Fruit fly (Drosophila melanogaster) whole organism, embryonic: ENCODE data around the gene Lrch.

Experiments used
- Antp ChIP-seq: fragments of 200-800 bp; sonication (Bioruptor generic); optimal IDR thresholded peaks from 3 replicates; lab custom pipeline; 2016; ENCODE audit warnings: missing biosample characterization, missing genetic modification characterization
- Atf6 ChIP-seq: fragments of 200-800 bp; sonication (Bioruptor generic); IDR thresholded peaks from 2 replicates; pipeline ENCODE4 v1.3.6; 2022; ENCODE audit warnings: missing biosample characterization, missing genetic modification characterization
- C15 ChIP-seq: fragments of 200-800 bp; sonication (Bioruptor generic); IDR thresholded peaks from 3 replicates; pipeline ENCODE4 v1.3.6; 2022; ENCODE audit warnings: missing biosample characterization, missing genetic modification characterization
- CG12219 ChIP-seq: fragments of 200-800 bp; sonication (Bioruptor generic); optimal IDR thresholded peaks from 3 replicates; lab custom pipeline; 2018; ENCODE audit warnings: missing biosample characterization, mild to moderate bottlenecking, missing genetic modification characterization
- CG13123 ChIP-seq: fragments of 200-800 bp; sonication (Bioruptor generic); optimal IDR thresholded peaks from 2 replicates; lab custom pipeline; 2016; ENCODE audit warnings: missing biosample characterization, missing genetic modification characterization
- CG13287 ChIP-seq: fragments of 200-800 bp; sonication (Bioruptor generic); IDR thresholded peaks from 2 replicates; pipeline ENCODE4 v1.3.6; 2022; ENCODE audit warnings: missing biosample characterization, missing genetic modification characterization; ENCODE audit not compliant: partially characterized antibody
- CG15479 ChIP-seq: fragments of 200-800 bp; sonication (Bioruptor generic); optimal IDR thresholded peaks from 3 replicates; lab custom pipeline; 2019; ENCODE audit warnings: missing biosample characterization, mild to moderate bottlenecking, missing genetic modification characterization, moderate library complexity
- CG15514 ChIP-seq: fragments of 200-800 bp; sonication (Bioruptor generic); optimal IDR thresholded peaks from 3 replicates; lab custom pipeline; 2017; ENCODE audit warnings: missing biosample characterization, missing genetic modification characterization, mild to moderate bottlenecking, moderate library complexity, missing genetic modification reagents
- CG15601 ChIP-seq: fragments of 200-800 bp; sonication (Bioruptor generic); optimal IDR thresholded peaks from 3 replicates; lab custom pipeline; 2019; ENCODE audit warnings: missing biosample characterization, mild to moderate bottlenecking, missing genetic modification characterization, moderate library complexity
- CG17385 ChIP-seq: fragments of 200-800 bp; sonication (Bioruptor generic); optimal IDR thresholded peaks from 3 replicates; lab custom pipeline; 2018; ENCODE audit warnings: missing biosample characterization, mild to moderate bottlenecking, missing genetic modification characterization
- CG2889 ChIP-seq: fragments of 200-800 bp; sonication (Bioruptor generic); IDR thresholded peaks from 3 replicates; pipeline ENCODE4 v1.3.6; 2022; ENCODE audit warnings: missing biosample characterization, missing genetic modification characterization
- CG3847 ChIP-seq: fragments of 200-800 bp; sonication (Bioruptor generic); IDR thresholded peaks from 2 replicates; pipeline ENCODE4 v1.3.6; 2022; ENCODE audit warnings: missing biosample characterization, missing genetic modification characterization
- CG7357 ChIP-seq: fragments of 200-800 bp; sonication (Bioruptor generic); IDR thresholded peaks from 3 replicates; pipeline ENCODE4 v1.3.6; 2022; ENCODE audit warnings: missing biosample characterization, missing genetic modification characterization
- CG7745 ChIP-seq: fragments of 200-800 bp; sonication (Bioruptor generic); optimal IDR thresholded peaks from 2 replicates; lab custom pipeline; 2018; ENCODE audit warnings: missing biosample characterization, mild to moderate bottlenecking, missing genetic modification characterization, moderate library complexity
- Camta ChIP-seq: fragments of 200-800 bp; sonication (Bioruptor generic); optimal IDR thresholded peaks from 2 replicates; lab custom pipeline; 2016; ENCODE audit warnings: missing biosample characterization, missing genetic modification characterization
- D ChIP-seq, 2 experiments: fragments of 200-800 bp in 1 of 2; fragments of >200 bp in 1 of 2; sonication (Bioruptor generic) in 1 of 2; optimal IDR thresholded peaks; 2 replicates in 1 of 2; 3 replicates in 1 of 2; lab custom pipeline; 2017; ENCODE audit warnings: mild to moderate bottlenecking in 1 of 2, missing biosample characterization in 1 of 2, missing genetic modification characterization in 1 of 2, missing genetic modification reagents in 1 of 2
- D19A ChIP-seq: fragments of 200-800 bp; optimal IDR thresholded peaks from 3 replicates; lab custom pipeline; 2019; ENCODE audit warnings: missing biosample characterization, mild to moderate bottlenecking, missing genetic modification characterization, moderate library complexity
- Dbx ChIP-seq: fragments of 200-800 bp; sonication (Bioruptor generic); IDR thresholded peaks from 3 replicates; pipeline ENCODE4 v1.3.6; 2022; ENCODE audit warnings: missing biosample characterization, missing genetic modification characterization
- Deaf1 ChIP-seq: fragments of 200-800 bp; optimal IDR thresholded peaks from 3 replicates; lab custom pipeline; 2019; ENCODE audit warnings: missing biosample characterization, mild to moderate bottlenecking, missing genetic modification characterization, moderate library complexity
- Dek ChIP-seq: fragments of 200-800 bp; sonication (Bioruptor generic); optimal IDR thresholded peaks from 3 replicates; lab custom pipeline; 2019; ENCODE audit warnings: missing biosample characterization, mild to moderate bottlenecking, missing genetic modification characterization, moderate library complexity
- Dfd ChIP-seq, 2 experiments: fragments of >200 bp; optimal IDR thresholded peaks; 2 replicates each; lab custom pipeline; 2017; ENCODE audit warnings: missing biosample characterization in 2 of 2, missing genetic modification characterization in 2 of 2
- E2f1 ChIP-seq: fragments of 200-800 bp; sonication (Bioruptor generic); IDR thresholded peaks from 2 replicates; pipeline ENCODE4 v1.3.6; 2022; ENCODE audit warnings: missing biosample characterization, missing genetic modification characterization
- Hey ChIP-seq: fragments of 200-800 bp; sonication (Bioruptor generic); optimal IDR thresholded peaks from 3 replicates; lab custom pipeline; 2018; ENCODE audit warnings: missing biosample characterization, mild to moderate bottlenecking, missing genetic modification characterization
- Med ChIP-seq: fragments of 200-800 bp; sonication (Bioruptor generic); peaks from one replicate; lab custom pipeline; 2016; ENCODE audit warnings: missing biosample characterization, missing genetic modification characterization, mild to moderate bottlenecking, inconsistent platforms, moderate library complexity
- Mes4 ChIP-seq: fragments of 200-800 bp; sonication (Bioruptor generic); optimal IDR thresholded peaks from 2 replicates; lab custom pipeline; 2016; ENCODE audit warnings: missing biosample characterization, missing genetic modification characterization
- Ssrp ChIP-seq: fragments of 200-800 bp; sonication (Bioruptor generic); optimal IDR thresholded peaks from 2 replicates; lab custom pipeline; 2018; ENCODE audit warnings: missing biosample characterization, mild to moderate bottlenecking, missing genetic modification characterization, moderate library complexity
- Trl ChIP-seq, 3 experiments: fragments of >200 bp in 2 of 3; fragments of 200-800 bp in 1 of 3; sonication (Bioruptor generic) in 1 of 3; optimal IDR thresholded peaks; 2 replicates in 1 of 3; 3 replicates in 2 of 3; lab custom pipeline; 2016 to 2017; ENCODE audit warnings: missing biosample characterization in 1 of 3, missing genetic modification characterization in 1 of 3
- ara ChIP-seq: fragments of 200-800 bp; sonication (Bioruptor generic); IDR thresholded peaks from 2 replicates; pipeline ENCODE4 v1.3.6; 2022; ENCODE audit warnings: missing biosample characterization, missing genetic modification characterization
- crp ChIP-seq, 2 experiments: fragments of 200-800 bp; sonication (Bioruptor generic); optimal IDR thresholded peaks; 2 replicates in 1 of 2; 3 replicates in 1 of 2; lab custom pipeline; 2017; ENCODE audit warnings: missing biosample characterization in 2 of 2, missing genetic modification characterization in 2 of 2, mild to moderate bottlenecking in 1 of 2, moderate library complexity in 1 of 2
- fd96Cb ChIP-seq: fragments of 200-800 bp; sonication (Bioruptor generic); optimal IDR thresholded peaks from 2 replicates; lab custom pipeline; 2018; ENCODE audit warnings: missing biosample characterization, mild to moderate bottlenecking, missing genetic modification characterization, moderate library complexity
- gcm ChIP-seq: fragments of 200-800 bp; sonication (Bioruptor generic); optimal IDR thresholded peaks from 2 replicates; lab custom pipeline; 2019; ENCODE audit warnings: missing biosample characterization, mild to moderate bottlenecking, missing genetic modification characterization, moderate library complexity
- gro ChIP-seq: fragments of 200-800 bp; sonication (Bioruptor generic); optimal IDR thresholded peaks from 2 replicates; lab custom pipeline; 2016; ENCODE audit warnings: missing biosample characterization, missing genetic modification characterization
- gsb-n ChIP-seq: fragments of 200-800 bp; sonication (Bioruptor generic); optimal IDR thresholded peaks from 3 replicates; lab custom pipeline; 2018; ENCODE audit warnings: missing biosample characterization, mild to moderate bottlenecking, missing genetic modification characterization
- ham ChIP-seq: fragments of 200-800 bp; sonication (Bioruptor generic); IDR thresholded peaks from 2 replicates; pipeline ENCODE4 v1.3.6; 2022; ENCODE audit warnings: missing biosample characterization, missing genetic modification characterization
- hb ChIP-seq: fragments of 200-800 bp; sonication (Bioruptor generic); IDR thresholded peaks from 3 replicates; pipeline ENCODE4 v1.3.6; 2022; ENCODE audit warnings: missing biosample characterization, missing genetic modification characterization; ENCODE audit not compliant: partially characterized antibody
- her ChIP-seq: fragments of 200-800 bp; sonication (Bioruptor generic); optimal IDR thresholded peaks from 2 replicates; lab custom pipeline; 2016; ENCODE audit warnings: missing biosample characterization, missing genetic modification characterization
- lab ChIP-seq: fragments of 200-800 bp; sonication (Bioruptor generic); optimal IDR thresholded peaks from 3 replicates; lab custom pipeline; 2017; ENCODE audit warnings: missing biosample characterization, missing genetic modification characterization, mild to moderate bottlenecking, moderate library complexity, missing genetic modification reagents
- nom ChIP-seq: fragments of 200-800 bp; sonication (Bioruptor generic); optimal IDR thresholded peaks from 2 replicates; lab custom pipeline; 2017; ENCODE audit warnings: missing biosample characterization, missing genetic modification characterization, mild to moderate bottlenecking, moderate library complexity, missing genetic modification reagents
- oc ChIP-seq: fragments of 200-800 bp; sonication (Bioruptor generic); optimal IDR thresholded peaks from 2 replicates; lab custom pipeline; 2018; ENCODE audit warnings: missing biosample characterization, mild to moderate bottlenecking, missing genetic modification characterization, moderate library complexity
- otp ChIP-seq: fragments of 200-800 bp; sonication (Bioruptor generic); IDR thresholded peaks from 3 replicates; pipeline ENCODE4, ENCODE4 v1.3.6; 2022; ENCODE audit warnings: missing biosample characterization, missing genetic modification characterization
- pum ChIP-seq: fragments of 200-800 bp; sonication (Bioruptor generic); optimal IDR thresholded peaks from 2 replicates; lab custom pipeline; 2016; ENCODE audit warnings: missing biosample characterization, missing genetic modification characterization
- pzg ChIP-seq: fragments of 200-800 bp; sonication (Bioruptor generic); optimal IDR thresholded peaks from 3 replicates; lab custom pipeline; 2018; ENCODE audit warnings: missing biosample characterization, mild to moderate bottlenecking, missing genetic modification characterization, moderate library complexity
- scrt ChIP-seq: fragments of 200-800 bp; sonication (Bioruptor generic); optimal IDR thresholded peaks from 2 replicates; lab custom pipeline; 2018; ENCODE audit warnings: missing biosample characterization, mild to moderate bottlenecking, missing genetic modification characterization, moderate library complexity
- stwl ChIP-seq: fragments of 200-800 bp; sonication (Bioruptor generic); optimal IDR thresholded peaks from 3 replicates; lab custom pipeline; 2018; ENCODE audit warnings: missing biosample characterization, mild to moderate bottlenecking, missing genetic modification characterization, moderate library complexity
- sug ChIP-seq: fragments of 200-800 bp; optimal IDR thresholded peaks from 2 replicates; lab custom pipeline; 2019; ENCODE audit warnings: missing biosample characterization, mild to moderate bottlenecking, missing genetic modification characterization, moderate library complexity
- unpg ChIP-seq: fragments of 200-800 bp; sonication (Bioruptor generic); optimal IDR thresholded peaks from 3 replicates; lab custom pipeline; 2018; ENCODE audit warnings: missing biosample characterization, mild to moderate bottlenecking, missing genetic modification characterization, moderate library complexity
- vfl ChIP-seq: fragments of 200-800 bp; sonication (Bioruptor generic); optimal IDR thresholded peaks from 2 replicates; lab custom pipeline; 2016; ENCODE audit warnings: missing biosample characterization, missing genetic modification characterization
- wor ChIP-seq: fragments of 200-800 bp; sonication (Bioruptor generic); IDR thresholded peaks from 2 replicates; pipeline ENCODE4 v1.3.6; 2022; ENCODE audit warnings: missing biosample characterization, missing genetic modification characterization
- zen ChIP-seq: fragments of 200-800 bp; sonication (Bioruptor generic); optimal IDR thresholded peaks from 3 replicates; lab custom pipeline; 2018; ENCODE audit warnings: missing biosample characterization, mild to moderate bottlenecking, missing genetic modification characterization, moderate library complexity

The Lrch gene

DNA sequence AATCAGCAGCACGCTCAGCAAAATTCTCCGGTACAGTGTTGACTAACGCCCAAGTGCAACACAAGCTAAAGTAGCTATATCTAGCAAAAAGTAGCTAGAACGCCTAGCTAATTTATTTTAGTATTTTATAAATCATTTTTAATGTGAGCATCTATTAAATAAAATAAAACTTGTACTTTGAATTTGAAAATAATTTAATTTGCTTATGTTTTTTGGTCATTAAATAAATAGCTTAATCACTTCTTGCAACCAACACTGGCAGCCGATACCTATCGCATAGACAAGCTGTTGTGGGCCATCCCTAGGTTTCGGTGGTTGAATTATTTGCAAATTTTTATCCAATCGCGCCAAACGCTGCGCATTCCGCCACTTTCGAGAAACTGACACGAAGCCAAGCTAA, 26.4 kb upstream of the Lrch start, which contains the start of the genes Polr2J and CG15141 (continued):
- TF ChIP-seq lab (GFP tag; lab: Kevin White, UChicago) = peak; percentile 86
- TF ChIP-seq Hey (tag; lab: Kevin White, UChicago) = no peak
- TF ChIP-seq CG12219 = peak; percentile 8
- peak; percentile 81 for TF ChIP-seq fd96Cb (tag; lab: Kevin White, UChicago)
- peak; percentile 54 for TF ChIP-seq Antp (GFP tag; lab: Kevin White, UChicago)
- TF ChIP-seq Ssrp = peak; percentile 89
- TF ChIP-seq stwl (tag; lab: Kevin White, UChicago) = peak; percentile 95
- TF ChIP-seq otp (GFP tag; lab: Robert Waterston, UW) = peak; percentile 75; the same call in 2 of the 3 replicates
- TF ChIP-seq wor (GFP tag; lab: Robert Waterston, UW) = peak; percentile 80
- TF ChIP-seq Trl (optimal IDR thresholded peaks at IDR 0.05; lab: Kevin White, UChicago) = no peak
- TF ChIP-seq Trl (GFP tag; optimal IDR thresholded peaks at IDR 0.05; lab: Kevin White, UChicago) = peak; percentile 67
- peak; percentile 63; the same call in 2 of the 3 replicates for TF ChIP-seq CG2889 (GFP tag; lab: Robert Waterston, UW)
- peak; percentile 88 for TF ChIP-seq Atf6 (GFP tag; lab: Robert Waterston, UW)
- TF ChIP-seq CG15601 (tag; lab: Kevin White, UChicago) = no peak
- no peak for TF ChIP-seq gcm (GFP tag; lab: Kevin White, UChicago)
- no peak for TF ChIP-seq Dfd (GFP tag; optimal IDR thresholded peaks at IDR 0.05; lab: Kevin White, UChicago)
- peak; percentile 97 for TF ChIP-seq Med (GFP tag; lab: Kevin White, UChicago)
- TF ChIP-seq pzg (GFP tag; lab: Kevin White, UChicago) = peak; percentile 67
- TF ChIP-seq Deaf1 = no peak
- peak in 1 of 2 experiments; percentile 81 for TF ChIP-seq crp (GFP tag; optimal IDR thresholded peaks at IDR 0.05; lab: Kevin White, UChicago)
- TF ChIP-seq pum = peak; percentile 79
- TF ChIP-seq oc (tag; lab: Kevin White, UChicago) = no peak
- no peak for TF ChIP-seq CG7745 (tag; lab: Kevin White, UChicago)
- TF ChIP-seq her (GFP tag; lab: Kevin White, UChicago) = no peak
- TF ChIP-seq D (optimal IDR thresholded peaks at IDR 0.05; lab: Kevin White, UChicago) = no peak
- peak; percentile 71 for TF ChIP-seq D (GFP tag; optimal IDR thresholded peaks at IDR 0.05; lab: Kevin White, UChicago)
- peak; percentile 23 for TF ChIP-seq gro
- TF ChIP-seq CG13123 = peak; percentile 69
- TF ChIP-seq Dek (tag; lab: Kevin White, UChicago) = no peak
- TF ChIP-seq Camta = peak; percentile 59
- peak; percentile 66 for TF ChIP-seq vfl (GFP tag; lab: Kevin White, UChicago)
- peak; percentile 79 for TF ChIP-seq CG7357 (GFP tag; lab: Robert Waterston, UW)
- peak; percentile 70 for TF ChIP-seq scrt (GFP tag; lab: Kevin White, UChicago)
- peak; percentile 94 for TF ChIP-seq CG3847
- TF ChIP-seq ara (GFP tag; lab: Robert Waterston, UW) = peak; percentile 80
- TF ChIP-seq Mes4 (GFP tag; lab: Kevin White, UChicago) = peak; percentile 63
- TF ChIP-seq ham (GFP tag; lab: Robert Waterston, UW) = peak; percentile 33; the same call in 1 of the 2 replicates
- TF ChIP-seq hb (GFP tag; lab: Robert Waterston, UW) = peak; percentile 69; the same call in 2 of the 3 replicates
- peak; percentile 88 for TF ChIP-seq sug
- no peak for TF ChIP-seq D19A (tag; lab: Kevin White, UChicago)
- TF ChIP-seq CG17385 (GFP tag; lab: Kevin White, UChicago) = peak; percentile 70
- TF ChIP-seq E2f1 (GFP tag; lab: Robert Waterston, UW) = peak; percentile 83
- TF ChIP-seq Dbx = peak; percentile 92
- peak; percentile 94 for TF ChIP-seq zen (tag; lab: Kevin White, UChicago)
- peak; percentile 78 for TF ChIP-seq CG15514 (GFP tag; lab: Kevin White, UChicago)
- peak; percentile 14 for TF ChIP-seq CG15479 (GFP tag; lab: Kevin White, UChicago)
- no peak for TF ChIP-seq nom
- TF ChIP-seq unpg (GFP tag; lab: Kevin White, UChicago) = peak; percentile 88
- TF ChIP-seq gsb-n = no peak
- peak; percentile 93 for TF ChIP-seq CG13287 (GFP tag; lab: Robert Waterston, UW)
- TF ChIP-seq C15 = peak; percentile 81; the same call in 2 of the 3 replicates
